Fruit fly (Drosophila melanogaster): ENCODE measurements around the gene CG33253.
A peak's percentile ranks its signal among the peaks of the same experiment; 100 is the strongest.

Gene CG33253

dm6 chrX:19183121-19183520 is at the start of gene CG33253:
CG33253 (plus strand) TSS chrX:19183421.
- TF ChIP-seq row (GFP tag; IDR thresholded peaks at IDR 0.05) (0 out of 3 replicates have a peak, but pooled peaks have one; percentile 37), D19B (GFP tag; optimal IDR thresholded peaks at IDR 0.05) (peak; percentile 27), CG10979 (tag; optimal IDR thresholded peaks at IDR 0.05) (peak; percentile 11), CG17829 (tag; optimal IDR thresholded peaks at IDR 0.05) (peak; percentile 2), CG17361 (GFP tag; IDR thresholded peaks at IDR 0.05) (peak; percentile 45; the same call in 1 of the 3 replicates), CG10267 (tag; optimal IDR thresholded peaks at IDR 0.05) (peak; percentile 1), CG9609 (GFP tag; optimal IDR thresholded peaks at IDR 0.05) (no peak), lola (GFP tag; optimal IDR thresholded peaks at IDR 0.05) (peak in 1 of 3 experiments; percentile 17), gem (tag; optimal IDR thresholded peaks at IDR 0.05) (peak; percentile 17), CG7556 (GFP tag; optimal IDR thresholded peaks at IDR 0.05) (peak; percentile 17), ac (GFP tag; optimal IDR thresholded peaks at IDR 0.05) (no peak), Med (GFP tag) (peak; percentile 63), chn (GFP tag; optimal IDR thresholded peaks at IDR 0.05) (no peak), pan (optimal IDR thresholded peaks at IDR 0.05) (peak in 1 of 2 experiments; percentile 33), pan (GFP tag; optimal IDR thresholded peaks at IDR 0.05 in 1 of 2, IDR thresholded peaks at IDR 0.05 in 1 of 2) (peak in 1 of 2 experiments; percentile 9), CG18262 (tag; optimal IDR thresholded peaks at IDR 0.05) (peak; percentile 44)

- no peak for TF ChIP-seq CG2129 (GFP tag; IDR thresholded peaks at IDR 0.05; ENCODE audit: partially characterized antibody)
- TF ChIP-seq CG7987 (GFP tag; optimal IDR thresholded peaks at IDR 0.05): no peak
- TF ChIP-seq trh (GFP tag; optimal IDR thresholded peaks at IDR 0.05): no peak
- TF ChIP-seq CoRest (tag; optimal IDR thresholded peaks at IDR 0.05): no peak
- TF ChIP-seq Xbp1 (GFP tag; optimal IDR thresholded peaks at IDR 0.05): no peak
- TF ChIP-seq sens (GFP tag): peak; percentile 26
- no peak for TF ChIP-seq mirr (GFP tag; optimal IDR thresholded peaks at IDR 0.05)
- no peak for TF ChIP-seq klu (GFP tag; IDR thresholded peaks at IDR 0.05)
- TF ChIP-seq Med (GFP tag): peak; percentile 24
- no peak for TF ChIP-seq CG17802 (tag; optimal IDR thresholded peaks at IDR 0.05)
- no peak for TF ChIP-seq Usf (GFP tag; optimal IDR thresholded peaks at IDR 0.05)
- no peak for TF ChIP-seq da (GFP tag; optimal IDR thresholded peaks at IDR 0.05)
- no peak for TF ChIP-seq Doc3 (GFP tag; IDR thresholded peaks at IDR 0.05; ENCODE audit: partially characterized antibody)
Measured at dm6 chrX:19135768-19136167, 47.5 kb upstream of the CG33253 start, which contains the start of gene Obp18a. Obp18a (minus strand) TSS chrX:19135868.

- TF ChIP-seq Dip2 (GFP tag; IDR thresholded peaks at IDR 0.05) (no peak), ssp (GFP tag; IDR thresholded peaks at IDR 0.05) (no peak), Hand (GFP tag; optimal IDR thresholded peaks at IDR 0.05) (no peak), salm (tag; optimal IDR thresholded peaks at IDR 0.05) (no peak), Hr78 (GFP tag; optimal IDR thresholded peaks at IDR 0.05) (no peak), bab2 (GFP tag; optimal IDR thresholded peaks at IDR 0.05) (no peak), CG7928 (GFP tag; optimal IDR thresholded peaks at IDR 0.05) (no peak), CG8388 (GFP tag; optimal IDR thresholded peaks at IDR 0.05) (no peak), CG4424 (GFP tag; optimal IDR thresholded peaks at IDR 0.05) (peak; percentile 26), CG4707 (GFP tag; optimal IDR thresholded peaks at IDR 0.05) (no peak), BtbVII (GFP tag; optimal IDR thresholded peaks at IDR 0.05) (no peak), phol (tag; optimal IDR thresholded peaks at IDR 0.05) (peak; percentile 28), CG10543 (GFP tag; optimal IDR thresholded peaks at IDR 0.05) (no peak), chm (GFP tag; IDR thresholded peaks at IDR 0.05) (no peak), BEAF-32 (GFP tag; optimal IDR thresholded peaks at IDR 0.05) (no peak), CG9932 (GFP tag; IDR thresholded peaks at IDR 0.05) (no peak), slou (GFP tag; optimal IDR thresholded peaks at IDR 0.05) (no peak), nmo (GFP tag; optimal IDR thresholded peaks at IDR 0.05) (peak; percentile 32), dmrt99B (tag; optimal IDR thresholded peaks at IDR 0.05) (peak; percentile 47), sr (GFP tag; IDR thresholded peaks at IDR 0.05) (no peak)
Measured at dm6 chrX:19144785-19145422, 38.3 kb upstream of the CG33253 start.

Data from whole organism, embryonic.